Worm (Caenorhabditis elegans) whole organism, L4 larva: Measurements from ENCODE around the gene Y45F10D.7.

Experiments used
- F49E8.2 ChIP-seq: sonication (generic microtip); optimal IDR thresholded peaks from 2 replicates; lab custom pipeline; 2016; ENCODE audit warnings: missing compliant biosample characterization, mild to moderate bottlenecking, missing genetic modification characterization, borderline replicate concordance
- R02D3.7 ChIP-seq: fragments of 150-350 bp; sonication (generic microtip); optimal IDR thresholded peaks from 3 replicates; lab custom pipeline; 2014; ENCODE audit warnings: missing biosample characterization, missing genetic modification characterization
- daf-12 ChIP-seq: fragments of 150-350 bp; optimal IDR thresholded peaks from 2 replicates; lab custom pipeline; 2014; ENCODE audit warnings: missing biosample characterization, missing genetic modification reagents, missing genetic modification characterization
- daf-16 ChIP-seq, 3 experiments: sonication (generic microtip); optimal IDR thresholded peaks; 2 replicates each; lab custom pipeline; 2016 to 2017; ENCODE audit warnings: missing genetic modification characterization in 3 of 3, missing genetic modification reagents in 3 of 3, mild to moderate bottlenecking in 2 of 3, missing compliant biosample characterization in 2 of 3, missing biosample characterization in 1 of 3, moderate library complexity in 1 of 3
- dmd-6 ChIP-seq: fragments of 200-800 bp; sonication (Bioruptor generic); IDR thresholded peaks from 2 replicates; pipeline ENCODE4 v1.3.6; 2022; ENCODE audit warnings: missing genetic modification reagents, missing genetic modification characterization, missing compliant biosample characterization
- hmg-1.1 ChIP-seq: fragments of 200-800 bp; sonication (Bioruptor generic); IDR thresholded peaks from 2 replicates; pipeline ENCODE4 v1.3.6; 2022; ENCODE audit warnings: missing genetic modification reagents, missing genetic modification characterization, missing compliant biosample characterization
- nhr-10 ChIP-seq: fragments of 150-350 bp; optimal IDR thresholded peaks from 2 replicates; lab custom pipeline; 2014; ENCODE audit warnings: missing biosample characterization, missing genetic modification characterization
- nhr-76 ChIP-seq: fragments of 150-350 bp; optimal IDR thresholded peaks from 2 replicates; lab custom pipeline; 2014; ENCODE audit warnings: missing biosample characterization, missing genetic modification characterization
- pha-4 ChIP-seq, 2 experiments: fragments of 150-350 bp in 1 of 2; fragments of 200-800 bp in 1 of 2; sonication (Bioruptor generic) in 1 of 2; IDR thresholded peaks in 1 of 2; optimal IDR thresholded peaks in 1 of 2; 2 replicates each; pipeline versions ENCODE4 v1.3.6 to Lab custom; 2014 to 2022; ENCODE audit warnings: missing genetic modification characterization in 2 of 2, missing genetic modification reagents in 2 of 2, missing biosample characterization in 1 of 2, missing compliant biosample characterization in 1 of 2
- spr-3 ChIP-seq: fragments of 200-800 bp; sonication (Bioruptor generic); optimal IDR thresholded peaks from 2 replicates; lab custom pipeline; 2018; ENCODE audit warnings: mild to moderate bottlenecking, missing genetic modification characterization, missing compliant biosample characterization
- unc-39 ChIP-seq: sonication (generic microtip); optimal IDR thresholded peaks from 2 replicates; lab custom pipeline; 2017; ENCODE audit warnings: missing biosample characterization, missing genetic modification characterization
- zip-11 ChIP-seq: fragments of 200-800 bp; sonication (Bioruptor generic); IDR thresholded peaks from 2 replicates; pipeline ENCODE4 v1.3.6; 2022; ENCODE audit warnings: missing genetic modification characterization, missing compliant biosample characterization
- zip-2 ChIP-seq: fragments of 150-350 bp; optimal IDR thresholded peaks from 2 replicates; lab custom pipeline; 2014; ENCODE audit warnings: missing biosample characterization, missing genetic modification characterization

ce11 chrIV:13826363-13826762, 37.7 kb downstream of the Y45F10D.7 start:
- TF ChIP-seq F49E8.2 (tag; lab: Kevin White, UChicago) = no peak
- no peak for TF ChIP-seq hmg-1.1 (GFP tag; lab: Robert Waterston, UW)
- no peak for TF ChIP-seq R02D3.7 (tag; lab: Kevin White, UChicago)
- TF ChIP-seq zip-2 (tag; lab: Kevin White, UChicago) = no peak
- no peak for TF ChIP-seq unc-39 (tag; lab: Kevin White, UChicago)
- no peak for TF ChIP-seq daf-12 (tag; lab: Kevin White, UChicago)
- TF ChIP-seq pha-4 (GFP tag; IDR thresholded peaks at IDR 0.05; lab: Robert Waterston, UW) = no peak
- TF ChIP-seq pha-4 (tag; optimal IDR thresholded peaks at IDR 0.05; lab: Kevin White, UChicago) = peak; percentile 1
- no peak for TF ChIP-seq nhr-76 (tag; lab: Kevin White, UChicago)
- TF ChIP-seq daf-16 (GFP tag; optimal IDR thresholded peaks at IDR 0.05; lab: Kevin White, UChicago) = peak in 1 of 2 experiments; percentile 85
- TF ChIP-seq daf-16 (tag; optimal IDR thresholded peaks at IDR 0.05; lab: Kevin White, UChicago) = peak; percentile 83
- no peak for TF ChIP-seq nhr-10 (tag; lab: Kevin White, UChicago)
- TF ChIP-seq zip-11 (GFP tag; lab: Robert Waterston, UW) = no peak
- no peak for TF ChIP-seq spr-3
- no peak for TF ChIP-seq dmd-6
